Worm (Caenorhabditis elegans): ENCODE measurements around the gene znf-706.

The znf-706 gene

ce11 chrIV:9074244-9074723, 21.7 kb downstream of the znf-706 start, which contains the start of gene mppb-1 (continued):
- TF ChIP-seq F33H1.4 (GFP tag; IDR thresholded peaks at IDR 0.05) (peak; percentile 58), bed-1 (GFP tag; IDR thresholded peaks at IDR 0.05) (0 out of 2 replicates have a peak, but pooled peaks have one; percentile 21), ceh-100 (GFP tag; IDR thresholded peaks at IDR 0.05) (peak; percentile 50; the same call in 1 of the 2 replicates), madf-6 (GFP tag; IDR thresholded peaks at IDR 0.05) (peak; percentile 51; the same call in 1 of the 2 replicates), snpc-4 (GFP tag; optimal IDR thresholded peaks at IDR 0.05) (peak; percentile 2), snpc-4 (tag; optimal IDR thresholded peaks at IDR 0.05) (peak; percentile 8 to 52 (median 36)), atf-7 (tag; optimal IDR thresholded peaks at IDR 0.05) (peak; percentile 28), somi-1 (GFP tag; optimal IDR thresholded peaks at IDR 0.05) (no peak), efl-1 (GFP tag; optimal IDR thresholded peaks at IDR 0.05) (peak; percentile 74), egl-44 (GFP tag; IDR thresholded peaks at IDR 0.05) (no peak), ceh-91 (GFP tag; IDR thresholded peaks at IDR 0.05) (0 out of 2 replicates have a peak, but pooled peaks have one; percentile 30), ztf-3 (GFP tag; optimal IDR thresholded peaks at IDR 0.05) (no peak), ccch-3 (GFP tag; optimal IDR thresholded peaks at IDR 0.05) (peak; percentile 71), bed-2 (GFP tag; IDR thresholded peaks at IDR 0.05) (peak; percentile 85), dox-1 (GFP tag; IDR thresholded peaks at IDR 0.05) (peak; percentile 74), hsf-1 (GFP tag; IDR thresholded peaks at IDR 0.05) (0 out of 2 replicates have a peak, but pooled peaks have one; percentile 38), nhr-80 (tag; optimal IDR thresholded peaks at IDR 0.05) (peak; percentile 1), dpl-1 (GFP tag; optimal IDR thresholded peaks at IDR 0.05) (peak; percentile 82), B0019.2 (GFP tag; conservative IDR thresholded peaks at IDR 0.05) (0 out of 2 replicates have a peak, but pooled peaks have one; percentile 38), tbx-9 (tag; optimal IDR thresholded peaks at IDR 0.05; ENCODE audit: borderline replicate concordance) (no peak), Y79H2A.3 (GFP tag; conservative IDR thresholded peaks at IDR 0.05) (no peak), hmg-20 (GFP tag; IDR thresholded peaks at IDR 0.05) (no peak), Y53F4B.3 (GFP tag; IDR thresholded peaks at IDR 0.05) (no peak), ceh-58 (GFP tag; IDR thresholded peaks at IDR 0.05) (no peak), snpc-3.4 (tag; optimal IDR thresholded peaks at IDR 0.05) (peak; percentile 28), ztf-6 (GFP tag; IDR thresholded peaks at IDR 0.05) (peak; percentile 41; the same call in 1 of the 2 replicates), repo-1 (tag; optimal IDR thresholded peaks at IDR 0.05) (no peak), rpc-1 (optimal IDR thresholded peaks at IDR 0.05) (no peak), rpc-1 (tag; optimal IDR thresholded peaks at IDR 0.05) (no peak), B0035.1 (tag; optimal IDR thresholded peaks at IDR 0.05) (no peak), F37B4.10 (GFP tag; IDR thresholded peaks at IDR 0.05) (no peak), mxl-1 (tag; optimal IDR thresholded peaks at IDR 0.05) (no peak), lin-54 (GFP tag; optimal IDR thresholded peaks at IDR 0.05) (peak; percentile 96), unc-130 (GFP tag; optimal IDR thresholded peaks at IDR 0.05) (peak; percentile 92), Y53G8AR.9 (GFP tag; conservative IDR thresholded peaks at IDR 0.05) (no peak), ZK185.1 (tag; optimal IDR thresholded peaks at IDR 0.05; ENCODE audit: poor library complexity, severe bottlenecking) (peak; percentile 96), mcd-1 (GFP tag; IDR thresholded peaks at IDR 0.05) (peak; percentile 72), nhr-120 (GFP tag; IDR thresholded peaks at IDR 0.05) (no peak), F55B11.4 (tag; optimal IDR thresholded peaks at IDR 0.05; ENCODE audit: borderline replicate concordance, insufficient read depth) (no peak), rec-8 (tag; optimal IDR thresholded peaks at IDR 0.05) (peak; percentile 60), nhr-90 (tag; optimal IDR thresholded peaks at IDR 0.05) (no peak), snpc-1.3 (tag; optimal IDR thresholded peaks at IDR 0.05; ENCODE audit: insufficient read depth) (peak; percentile 29), ama-1 (optimal IDR thresholded peaks at IDR 0.05) (no peak), ama-1 (GFP tag; optimal IDR thresholded peaks at IDR 0.05) (no peak), F39B2.1 (GFP tag; IDR thresholded peaks at IDR 0.05) (no peak), egl-18 (GFP tag; IDR thresholded peaks at IDR 0.05) (no peak), sea-2 (GFP tag; IDR thresholded peaks at IDR 0.05) (no peak), F10E7.11 (tag; optimal IDR thresholded peaks at IDR 0.05) (no peak), ztf-25 (GFP tag; IDR thresholded peaks at IDR 0.05) (no peak)

Measured in whole organism, young adult.